Fruit fly (Drosophila melanogaster) Kc167 (cell line): ENCODE results near the gene CG12241.

Source experiments
- Myc ChIP-seq: fragments of >200 bp; optimal IDR thresholded peaks from 2 replicates; lab custom pipeline; 2017; ENCODE audit warnings: missing external identifiers
- Sin3A ChIP-seq: fragments of >200 bp; optimal IDR thresholded peaks from 2 replicates; lab custom pipeline; 2018; ENCODE audit warnings: missing external identifiers
- h ChIP-seq: fragments of >200 bp; optimal IDR thresholded peaks from 3 replicates; lab custom pipeline; 2018; ENCODE audit warnings: missing external identifiers
- insv ChIP-seq: fragments of >200 bp; optimal IDR thresholded peaks from 3 replicates; lab custom pipeline; 2018; ENCODE audit warnings: missing external identifiers
- psq ChIP-seq: fragments of >200 bp; optimal IDR thresholded peaks from 2 replicates; lab custom pipeline; 2017; ENCODE audit warnings: missing external identifiers
- ttk ChIP-seq: sonication (Bioruptor generic); optimal IDR thresholded peaks from 2 replicates; lab custom pipeline; 2017; ENCODE audit warnings: missing external identifiers

Gene CG12241

dm6 chr3R:15222973-15223372, 3.9 kb downstream of the CG12241 start, which contains the start of gene Polr2G:
Polr2G (minus strand) TSS chr3R:15223180.
- TF ChIP-seq h (lab: Kevin White, UChicago) (no peak), Myc (lab: Kevin White, UChicago) (no peak), Sin3A (lab: Kevin White, UChicago) (no peak), psq (no peak), insv (lab: Kevin White, UChicago) (no peak), ttk (lab: Kevin White, UChicago) (no peak)

- TF ChIP-seq ttk (lab: Kevin White, UChicago), result no peak
- TF ChIP-seq Sin3A (lab: Kevin White, UChicago), result no peak
- no peak for TF ChIP-seq insv (lab: Kevin White, UChicago)
- TF ChIP-seq Myc (lab: Kevin White, UChicago), result no peak
- TF ChIP-seq psq, result no peak
- TF ChIP-seq h (lab: Kevin White, UChicago), result no peak
Observed at dm6 chr3R:15225279-15225730, 6.2 kb downstream of the CG12241 start, which contains the start of the genes CG31344 and Caf1-55. CG31344 (minus strand) TSS chr3R:15225329. Caf1-55 (plus strand) TSS chr3R:15225576.

dm6 chr3R:15229329-15229876, 10.3 kb downstream of the CG12241 start, which contains the start of the genes Art3 and mRpS10:
Art3 (minus strand) TSS chr3R:15229408.
mRpS10 (plus strand) TSS chr3R:15229665.
- TF ChIP-seq ttk (lab: Kevin White, UChicago) (no peak), h (lab: Kevin White, UChicago) (no peak)

dm6 chr3R:15230285-15230684, 11.2 kb downstream of the CG12241 start, which contains the start of gene CG34316:
CG34316 (plus strand) TSS chr3R:15230585.
- no peak for TF ChIP-seq insv (lab: Kevin White, UChicago)
- TF ChIP-seq ttk (lab: Kevin White, UChicago), result no peak
- no peak for TF ChIP-seq h (lab: Kevin White, UChicago)
- TF ChIP-seq psq, result no peak
- TF ChIP-seq Sin3A (lab: Kevin White, UChicago), result no peak
- no peak for TF ChIP-seq Myc (lab: Kevin White, UChicago)

dm6 chr3R:15231635-15232138, 12.6 kb downstream of the CG12241 start:
- no peak for TF ChIP-seq ttk (lab: Kevin White, UChicago)
- TF ChIP-seq h (lab: Kevin White, UChicago), result no peak
- no peak for TF ChIP-seq psq
- TF ChIP-seq insv (lab: Kevin White, UChicago), result no peak
- no peak for TF ChIP-seq Sin3A (lab: Kevin White, UChicago)
- TF ChIP-seq Myc (lab: Kevin White, UChicago), result no peak

- no peak for TF ChIP-seq insv (lab: Kevin White, UChicago)
- no peak for TF ChIP-seq h (lab: Kevin White, UChicago)
- TF ChIP-seq Myc (lab: Kevin White, UChicago), result no peak
- TF ChIP-seq ttk (lab: Kevin White, UChicago), result no peak
- no peak for TF ChIP-seq Sin3A (lab: Kevin White, UChicago)
- no peak for TF ChIP-seq psq
Observed at dm6 chr3R:15242186-15243045, 23.4 kb downstream of the CG12241 start, which contains the start of the genes tefu and Hsc70-4. tefu (minus strand) TSS chr3R:15242236. Hsc70-4 (plus strand) TSS chr3R:15242687.

dm6 chr3R:15243046-15243356, 23.9 kb downstream of the CG12241 start:
- TF ChIP-seq psq, result no peak
- TF ChIP-seq Sin3A (lab: Kevin White, UChicago), result no peak
- no peak for TF ChIP-seq h (lab: Kevin White, UChicago)
- no peak for TF ChIP-seq insv (lab: Kevin White, UChicago)
- no peak for TF ChIP-seq Myc (lab: Kevin White, UChicago)
- no peak for TF ChIP-seq ttk (lab: Kevin White, UChicago)

- no peak for TF ChIP-seq insv (lab: Kevin White, UChicago)
- TF ChIP-seq psq, result no peak
- TF ChIP-seq h (lab: Kevin White, UChicago), result no peak
- TF ChIP-seq Myc (lab: Kevin White, UChicago), result no peak
- no peak for TF ChIP-seq Sin3A (lab: Kevin White, UChicago)
- TF ChIP-seq ttk (lab: Kevin White, UChicago), result no peak
Observed at dm6 chr3R:15243452-15243851, 24.4 kb downstream of the CG12241 start.

dm6 chr3R:15246601-15247000, 27.5 kb downstream of the CG12241 start:
- TF ChIP-seq insv (lab: Kevin White, UChicago) (no peak), h (lab: Kevin White, UChicago) (no peak), ttk (lab: Kevin White, UChicago) (no peak), psq (no peak), Myc (lab: Kevin White, UChicago) (no peak), Sin3A (lab: Kevin White, UChicago) (no peak)

- TF ChIP-seq psq (no peak), Myc (lab: Kevin White, UChicago) (no peak), Sin3A (lab: Kevin White, UChicago) (no peak), insv (lab: Kevin White, UChicago) (no peak), ttk (lab: Kevin White, UChicago) (no peak), h (lab: Kevin White, UChicago) (no peak)
Observed at dm6 chr3R:15249037-15249436, 30.0 kb downstream of the CG12241 start, which contains the start of gene Amt. Amt (minus strand) TSS chr3R:15249137.

dm6 chr3R:15249735-15250134, 30.7 kb downstream of the CG12241 start, which contains the start of gene CG42404:
CG42404 (plus strand) TSS chr3R:15250094.
- TF ChIP-seq psq (no peak), insv (lab: Kevin White, UChicago) (no peak), ttk (lab: Kevin White, UChicago) (no peak), Sin3A (lab: Kevin White, UChicago) (no peak), h (lab: Kevin White, UChicago) (no peak), Myc (lab: Kevin White, UChicago) (no peak)
